Worm (Caenorhabditis elegans): ENCODE results near the gene col-166.

The col-166 gene

DNA sequence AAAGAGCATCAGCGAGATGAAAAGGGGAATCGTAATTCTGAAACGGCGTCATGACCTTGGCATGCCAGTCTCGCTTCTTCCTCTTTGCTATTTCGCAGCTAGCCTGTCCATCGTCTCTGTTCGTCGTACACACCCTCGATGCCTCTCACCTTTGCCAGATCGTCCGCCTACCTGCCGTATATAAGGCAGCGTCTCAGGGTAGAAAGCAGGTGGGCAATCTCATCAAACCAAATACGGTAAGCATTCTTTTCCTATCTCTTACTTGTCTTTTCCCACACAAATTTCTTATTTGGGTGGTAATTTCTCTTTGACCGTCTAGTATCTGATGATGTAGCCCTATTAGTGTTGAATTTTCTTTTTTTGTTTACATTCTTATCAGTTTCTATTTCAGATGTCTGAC, at the start of gene col-166:
TSS of gene col-166 (plus strand) at position 392 of the 400 bp plus-strand sequence.
- TF ChIP-seq mls-2 (tag; optimal IDR thresholded peaks at IDR 0.05): no peak
- TF ChIP-seq ceh-83 (GFP tag; optimal IDR thresholded peaks at IDR 0.05): no peak
- no peak for TF ChIP-seq sem-2 (GFP tag; optimal IDR thresholded peaks at IDR 0.05)
- TF ChIP-seq nhr-28 (tag; optimal IDR thresholded peaks at IDR 0.05): no peak
- TF ChIP-seq lin-32 (GFP tag; optimal IDR thresholded peaks at IDR 0.05): no peak
- no peak for TF ChIP-seq unc-39 (tag; optimal IDR thresholded peaks at IDR 0.05)
- TF ChIP-seq elt-1 (tag; optimal IDR thresholded peaks at IDR 0.05; ENCODE audit: borderline replicate concordance, insufficient read depth): no peak
- no peak for TF ChIP-seq unc-120 (tag; optimal IDR thresholded peaks at IDR 0.05; ENCODE audit: poor library complexity, severe bottlenecking)
- no peak for TF ChIP-seq elt-3 (tag; optimal IDR thresholded peaks at IDR 0.05)
- TF ChIP-seq ham-2 (GFP tag; optimal IDR thresholded peaks at IDR 0.05): no peak
- TF ChIP-seq nhr-76 (tag; optimal IDR thresholded peaks at IDR 0.05): no peak
- TF ChIP-seq mab-5 (tag; optimal IDR thresholded peaks at IDR 0.05): no peak
- TF ChIP-seq ceh-43 (GFP tag; optimal IDR thresholded peaks at IDR 0.05): no peak
- no peak for TF ChIP-seq nhr-2 (tag; optimal IDR thresholded peaks at IDR 0.05)
- no peak for TF ChIP-seq tbx-8 (GFP tag; optimal IDR thresholded peaks at IDR 0.05)

DNA sequence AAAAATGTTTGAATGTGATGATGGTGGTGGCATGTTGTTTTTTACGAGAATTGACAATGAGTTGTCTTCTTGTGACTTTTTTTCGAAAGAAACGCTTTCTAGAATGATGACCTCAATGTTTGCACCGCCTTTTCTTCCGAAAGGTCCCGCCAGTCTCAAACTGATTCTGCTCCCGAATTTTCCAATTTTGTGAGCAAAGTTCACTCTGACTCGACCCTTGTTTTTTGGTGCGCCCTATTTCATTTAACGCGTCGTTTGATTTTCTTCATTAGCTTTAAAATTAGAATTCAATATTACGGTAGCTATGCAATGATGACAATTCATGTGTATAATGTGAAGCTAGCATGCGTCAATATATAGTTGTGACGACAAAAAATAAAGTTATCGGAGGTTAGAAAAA, 49.1 kb upstream of the col-166 start, which contains the start of gene lite-1:
TSS of gene lite-1 (minus strand) at position 101 of the 400 bp plus-strand sequence.
- no peak for TF ChIP-seq mep-1 (tag; optimal IDR thresholded peaks at IDR 0.05)

DNA sequence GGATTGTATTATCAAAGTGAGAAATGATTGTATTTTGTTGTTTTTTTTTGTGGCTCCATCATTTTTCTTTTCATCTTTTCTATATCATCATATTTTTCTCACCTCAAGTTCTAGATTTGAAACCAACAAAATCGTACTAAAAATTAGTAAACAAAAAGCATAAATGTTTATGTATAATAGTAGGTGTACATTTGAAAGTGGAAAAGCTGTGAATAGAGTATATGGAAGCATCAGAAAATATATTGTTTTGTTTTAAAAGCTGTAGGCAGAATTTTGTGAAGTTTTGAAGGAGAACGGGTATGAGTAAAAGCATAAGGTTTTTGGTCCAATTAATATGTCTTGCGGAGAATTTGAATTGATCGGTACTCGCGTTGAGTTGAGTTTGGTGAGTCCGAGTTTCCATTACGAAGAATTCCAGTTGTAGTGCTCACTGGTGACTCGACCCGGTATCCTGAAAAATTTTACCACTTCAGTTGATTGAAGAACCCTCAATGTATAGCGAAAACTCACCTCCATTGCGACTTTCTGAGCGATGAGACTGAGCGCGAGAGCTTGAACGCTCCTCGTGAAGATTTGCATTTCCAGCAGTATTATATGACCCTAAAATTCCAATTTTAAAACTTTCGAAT, 46.7 kb upstream of the col-166 start, which contains the start of gene C14F11.4:
TSS of gene C14F11.4 (minus strand) at position 51 of the 629 bp plus-strand sequence.
- TF ChIP-seq ztf-11 (tag; optimal IDR thresholded peaks at IDR 0.05): no peak
- TF ChIP-seq mab-5 (tag; optimal IDR thresholded peaks at IDR 0.05): no peak
- no peak for TF ChIP-seq elt-1 (tag; optimal IDR thresholded peaks at IDR 0.05; ENCODE audit: borderline replicate concordance, insufficient read depth)
- no peak for TF ChIP-seq nhr-2 (tag; optimal IDR thresholded peaks at IDR 0.05)
- TF ChIP-seq flh-1 (GFP tag; optimal IDR thresholded peaks at IDR 0.05): no peak
- TF ChIP-seq nhr-12 (tag; optimal IDR thresholded peaks at IDR 0.05): no peak
- TF ChIP-seq ceh-39 (tag; optimal IDR thresholded peaks at IDR 0.05): no peak
- no peak for TF ChIP-seq blmp-1 (tag; optimal IDR thresholded peaks at IDR 0.05)
- no peak for TF ChIP-seq unc-120 (tag; optimal IDR thresholded peaks at IDR 0.05; ENCODE audit: poor library complexity, severe bottlenecking)
- TF ChIP-seq nhr-76 (tag; optimal IDR thresholded peaks at IDR 0.05): no peak
- TF ChIP-seq unc-62 (GFP tag; optimal IDR thresholded peaks at IDR 0.05): no peak
- no peak for TF ChIP-seq ceh-83 (GFP tag; optimal IDR thresholded peaks at IDR 0.05)
- no peak for TF ChIP-seq unc-39 (tag; optimal IDR thresholded peaks at IDR 0.05)
- TF ChIP-seq tbx-8 (GFP tag; optimal IDR thresholded peaks at IDR 0.05): no peak

DNA sequence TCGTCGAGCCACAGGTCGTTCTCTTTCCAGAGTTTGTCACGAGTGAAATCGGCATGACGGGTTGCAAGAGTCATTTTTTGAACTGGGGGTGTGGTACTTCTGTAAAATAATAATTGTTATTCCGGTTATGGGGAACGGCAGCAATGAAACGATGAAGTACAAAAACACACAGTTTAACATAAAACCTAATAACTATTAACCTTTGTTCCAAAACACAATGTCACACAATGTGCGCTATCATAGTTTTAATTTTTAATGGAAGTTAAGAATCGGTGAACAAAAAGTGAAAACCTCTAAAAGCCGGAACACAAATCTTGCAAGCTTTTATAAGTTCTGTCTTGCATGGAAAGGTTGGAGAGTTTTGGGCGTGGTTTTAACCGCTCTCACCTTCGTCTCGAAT, 44.4 kb upstream of the col-166 start, which contains the start of gene hsp-43:
TSS of gene hsp-43 (minus strand) at position 101 of the 400 bp plus-strand sequence.
- TF ChIP-seq elt-1 (tag; optimal IDR thresholded peaks at IDR 0.05; ENCODE audit: borderline replicate concordance, insufficient read depth) (no peak), pha-4 (tag; optimal IDR thresholded peaks at IDR 0.05) (no peak), flh-1 (GFP tag; optimal IDR thresholded peaks at IDR 0.05) (no peak), unc-62 (GFP tag; optimal IDR thresholded peaks at IDR 0.05) (no peak), ceh-83 (GFP tag; optimal IDR thresholded peaks at IDR 0.05) (no peak), nhr-2 (tag; optimal IDR thresholded peaks at IDR 0.05) (no peak), mab-5 (tag; optimal IDR thresholded peaks at IDR 0.05) (no peak), nhr-76 (tag; optimal IDR thresholded peaks at IDR 0.05) (no peak), ces-1 (GFP tag; optimal IDR thresholded peaks at IDR 0.05) (no peak)

- TF ChIP-seq hlh-1 (tag; optimal IDR thresholded peaks at IDR 0.05) (no peak), elt-1 (tag; optimal IDR thresholded peaks at IDR 0.05; ENCODE audit: borderline replicate concordance, insufficient read depth) (peak; percentile 77)
Measured at ce11 chrX:6238973-6239372, 40.8 kb upstream of the col-166 start, which contains the start of gene rml-3. TSS of gene rml-3 (minus strand) at chrX:6239065.

ce11 chrX:6239927-6240639, 39.7 kb upstream of the col-166 start:
- TF ChIP-seq zip-8 (tag; optimal IDR thresholded peaks at IDR 0.05) (no peak), hlh-1 (tag; optimal IDR thresholded peaks at IDR 0.05) (peak; percentile 69), nhr-2 (tag; optimal IDR thresholded peaks at IDR 0.05) (peak; percentile 20), bed-3 (GFP tag; optimal IDR thresholded peaks at IDR 0.05) (no peak)

Data from whole organism, mixed stage, embryonic.